Worm (Caenorhabditis elegans) whole organism, L4 larva: ENCODE data around the gene F48B9.1.

Experiments
- F10B5.3 ChIP-seq: sonication (generic microtip); optimal IDR thresholded peaks from 2 replicates; lab custom pipeline; 2016; ENCODE audit warnings: mild to moderate bottlenecking, missing genetic modification characterization, missing compliant biosample characterization
- F44E2.7 ChIP-seq: fragments of 200-800 bp; sonication (Bioruptor generic); IDR thresholded peaks from 2 replicates; pipeline ENCODE4 v2.1.2; 2022; ENCODE audit warnings: missing genetic modification characterization, missing compliant biosample characterization
- ama-1 ChIP-seq: fragments of 150-350 bp; optimal IDR thresholded peaks from 2 replicates; lab custom pipeline; 2014; ENCODE audit warnings: inconsistent platforms, mixed read lengths
- ceh-62 ChIP-seq: sonication (generic microtip); optimal IDR thresholded peaks from 2 replicates; lab custom pipeline; 2017; ENCODE audit warnings: missing biosample characterization, missing genetic modification characterization
- ctbp-1 ChIP-seq: fragments of 200-800 bp; sonication (Bioruptor generic); IDR thresholded peaks from 2 replicates; pipeline ENCODE4 v1.3.6; 2022; ENCODE audit warnings: missing genetic modification reagents, missing genetic modification characterization, missing compliant biosample characterization
- fkh-10 ChIP-seq: fragments of 150-350 bp; optimal IDR thresholded peaks from 2 replicates; lab custom pipeline; 2014; ENCODE audit warnings: missing biosample characterization, missing genetic modification reagents, missing genetic modification characterization
- fos-1 ChIP-seq: fragments of 150-350 bp; optimal IDR thresholded peaks from 2 replicates; lab custom pipeline; 2014; ENCODE audit warnings: missing biosample characterization, missing genetic modification characterization
- lsy-2 ChIP-seq, 2 experiments: fragments of 150-350 bp in 1 of 2; sonication (generic microtip) in 1 of 2; optimal IDR thresholded peaks; 2 replicates each; lab custom pipeline; 2014 to 2017; ENCODE audit warnings: missing biosample characterization in 2 of 2, missing genetic modification characterization in 2 of 2
- mep-1 ChIP-seq: fragments of 150-350 bp; sonication (generic microtip); optimal IDR thresholded peaks from 3 replicates; lab custom pipeline; 2014; ENCODE audit warnings: missing biosample characterization, missing genetic modification characterization
- mes-2 ChIP-seq: sonication (generic microtip); optimal IDR thresholded peaks from 2 replicates; lab custom pipeline; 2016; ENCODE audit warnings: missing genotype, mild to moderate bottlenecking, missing genetic modification characterization, missing compliant biosample characterization; ENCODE audit not compliant: poor library complexity, severe bottlenecking
- nhr-237 ChIP-seq: sonication (generic microtip); optimal IDR thresholded peaks from 2 replicates; lab custom pipeline; 2017; ENCODE audit warnings: missing biosample characterization, missing genetic modification characterization
- nhr-41 ChIP-seq: fragments of 200-800 bp; sonication (Bioruptor generic); IDR thresholded peaks from 2 replicates; pipeline ENCODE4 v1.3.6; 2022; ENCODE audit warnings: missing genetic modification reagents, missing genetic modification characterization, missing compliant biosample characterization
- pha-4 ChIP-seq, 2 experiments: fragments of 150-350 bp in 1 of 2; fragments of 200-800 bp in 1 of 2; sonication (Bioruptor generic) in 1 of 2; IDR thresholded peaks in 1 of 2; optimal IDR thresholded peaks in 1 of 2; 2 replicates each; pipeline versions ENCODE4 v1.3.6 to Lab custom; 2014 to 2022; ENCODE audit warnings: missing genetic modification characterization in 2 of 2, missing genetic modification reagents in 2 of 2, missing biosample characterization in 1 of 2, missing compliant biosample characterization in 1 of 2
- snpc-4 ChIP-seq: fragments of 150-350 bp; optimal IDR thresholded peaks from 2 replicates; lab custom pipeline; 2014; ENCODE audit warnings: missing biosample characterization, missing genetic modification characterization

DNA sequence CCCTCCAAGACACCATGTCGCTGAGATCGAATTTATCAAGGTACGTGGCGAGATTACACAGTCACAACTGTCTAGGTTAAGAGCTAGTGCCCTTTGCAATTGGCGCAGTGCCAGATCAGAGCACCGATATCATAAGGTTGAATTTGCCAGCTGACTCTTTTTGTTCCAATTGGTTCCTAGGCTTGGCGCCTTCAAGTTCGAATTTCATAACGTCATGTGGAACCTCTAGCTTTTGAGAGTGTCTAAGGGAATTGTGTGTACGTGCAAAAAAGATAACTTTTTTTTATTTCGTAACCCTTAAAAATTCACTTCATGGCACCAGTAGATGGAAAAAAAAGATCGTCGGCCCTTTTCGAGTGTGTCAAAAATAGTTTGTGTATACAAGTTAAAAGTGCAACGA, 35.6 kb downstream of the F48B9.1 start:
- TF ChIP-seq pha-4 (GFP tag; IDR thresholded peaks at IDR 0.05; lab: Robert Waterston, UW), result no peak
- TF ChIP-seq pha-4 (tag; optimal IDR thresholded peaks at IDR 0.05; lab: Kevin White, UChicago), result no peak
- no peak for TF ChIP-seq snpc-4 (tag; lab: Kevin White, UChicago)
- TF ChIP-seq ama-1 (lab: Kevin White, UChicago), result no peak
- no peak for TF ChIP-seq mes-2 (tag; lab: Kevin White, UChicago)
- no peak for TF ChIP-seq ctbp-1 (GFP tag; lab: Robert Waterston, UW)
- TF ChIP-seq F44E2.7, result no peak
- no peak for TF ChIP-seq fkh-10
- TF ChIP-seq ceh-62 (tag; lab: Kevin White, UChicago), result no peak
- TF ChIP-seq fos-1, result no peak
- TF ChIP-seq mep-1, result no peak
- TF ChIP-seq nhr-41, result no peak
- TF ChIP-seq nhr-237 (tag; lab: Kevin White, UChicago), result no peak
- TF ChIP-seq F10B5.3 (tag; lab: Kevin White, UChicago), result no peak
- no peak for TF ChIP-seq lsy-2 (tag; optimal IDR thresholded peaks at IDR 0.05; lab: Kevin White, UChicago)
